Worm (Caenorhabditis elegans): ENCODE data around the gene T06C12.14.

- TF ChIP-seq F13C5.2 (tag; optimal IDR thresholded peaks at IDR 0.05) (no peak), ama-1 (optimal IDR thresholded peaks at IDR 0.05) (no peak), hmg-4 (GFP tag; optimal IDR thresholded peaks at IDR 0.05) (no peak), flt-1 (GFP tag; IDR thresholded peaks at IDR 0.05) (no peak), tbx-37 (GFP tag; conservative IDR thresholded peaks at IDR 0.05) (no peak), B0310.2 (tag; optimal IDR thresholded peaks at IDR 0.05) (no peak), ets-7 (tag; optimal IDR thresholded peaks at IDR 0.05) (no peak), aly-1 (tag; optimal IDR thresholded peaks at IDR 0.05) (no peak), hmbx-1 (tag; optimal IDR thresholded peaks at IDR 0.05) (no peak), ceh-13 (GFP tag; optimal IDR thresholded peaks at IDR 0.05) (no peak), tbx-11 (GFP tag; IDR thresholded peaks at IDR 0.05) (no peak)
Measured at ce11 chrV:15891761-15892160, 8.0 kb upstream of the T06C12.14 start, which contains the start of gene T06C12.12.

Data from whole organism, early embryonic.